Worm (Caenorhabditis elegans): ENCODE results near the gene col-150.

DNA sequence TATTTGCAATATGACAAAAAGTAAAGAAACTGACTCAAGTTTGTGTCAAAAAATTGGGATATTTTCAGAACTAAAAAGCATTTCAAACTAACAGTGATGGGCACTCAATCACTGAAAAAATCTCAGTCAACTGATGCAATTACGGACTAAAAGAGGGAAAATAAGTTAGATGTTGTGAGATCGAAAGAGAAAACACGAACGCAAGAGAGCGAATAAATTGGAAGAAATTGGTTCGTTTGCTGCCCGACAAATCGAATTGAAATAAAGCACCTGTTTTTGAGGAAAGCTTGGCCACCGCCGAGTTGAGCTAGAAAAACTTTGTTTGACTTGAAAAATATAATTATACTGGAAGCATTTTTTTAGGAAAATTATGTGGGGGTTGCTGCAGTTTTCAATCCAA is 28.4 kb downstream of the col-150 start:
- TF ChIP-seq skn-1 (tag; optimal IDR thresholded peaks at IDR 0.05) (no peak), fos-1 (tag; optimal IDR thresholded peaks at IDR 0.05) (no peak), aly-2 (tag; optimal IDR thresholded peaks at IDR 0.05) (no peak), nhr-12 (tag; optimal IDR thresholded peaks at IDR 0.05) (no peak), lin-39 (tag; optimal IDR thresholded peaks at IDR 0.05) (no peak), lin-13 (GFP tag; optimal IDR thresholded peaks at IDR 0.05) (no peak), unc-39 (tag; optimal IDR thresholded peaks at IDR 0.05) (no peak), crh-2 (tag; optimal IDR thresholded peaks at IDR 0.05) (no peak), dmd-4 (tag; optimal IDR thresholded peaks at IDR 0.05) (no peak), R02D3.7 (tag; optimal IDR thresholded peaks at IDR 0.05) (no peak), ceh-16 (tag; optimal IDR thresholded peaks at IDR 0.05) (no peak), snpc-4 (tag; optimal IDR thresholded peaks at IDR 0.05) (no peak), unc-62 (GFP tag; optimal IDR thresholded peaks at IDR 0.05) (no peak), elt-3 (tag; optimal IDR thresholded peaks at IDR 0.05) (no peak)
